Worm (Caenorhabditis elegans): ENCODE results near the gene nas-25.

DNA sequence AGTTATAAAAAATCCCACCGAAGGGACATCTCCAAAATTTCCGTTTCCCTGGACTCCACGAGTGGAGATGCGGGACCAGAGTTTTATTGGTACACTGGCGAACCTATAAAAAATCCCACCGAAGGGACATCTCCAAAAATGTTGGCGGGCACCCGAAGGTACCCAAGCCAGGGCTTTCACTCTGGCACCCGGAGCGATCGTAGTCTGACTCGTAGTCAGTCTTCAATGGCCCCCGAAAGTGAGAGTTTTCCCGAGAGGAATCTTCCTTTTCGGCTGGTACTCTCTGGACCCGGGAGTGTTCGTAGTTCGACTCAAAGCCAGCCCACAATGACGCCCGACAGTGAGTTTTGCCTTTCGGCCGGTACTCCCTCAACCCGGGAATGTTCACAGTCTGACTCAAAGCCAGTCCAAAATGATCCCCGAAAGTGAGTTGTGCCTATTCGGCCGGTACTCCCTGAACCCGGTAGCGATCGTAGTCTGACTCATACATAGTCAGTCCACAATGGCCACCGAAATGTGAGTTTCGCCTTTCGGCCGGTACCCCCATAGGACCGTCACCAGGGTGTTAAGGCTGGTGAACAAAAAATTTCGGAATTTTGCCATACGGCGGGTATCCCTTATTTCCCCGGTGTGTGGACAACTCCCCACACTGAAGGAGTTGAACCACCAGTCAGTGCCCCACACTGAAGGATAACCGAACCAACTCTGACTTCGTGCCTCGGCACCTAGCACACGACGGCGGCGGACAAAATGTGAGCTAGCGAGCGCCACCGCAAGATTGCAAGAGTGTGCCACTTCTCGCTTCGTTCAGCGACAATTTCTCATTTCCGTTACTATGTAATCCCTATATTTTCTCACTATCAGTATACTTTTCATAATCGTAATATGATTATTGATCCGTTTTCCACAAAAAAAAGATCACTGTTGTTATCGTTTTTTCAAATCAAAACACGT, 51.4 kb downstream of the nas-25 start:
- TF ChIP-seq skn-1 (tag; optimal IDR thresholded peaks at IDR 0.05) (no peak), nhr-77 (tag; optimal IDR thresholded peaks at IDR 0.05) (no peak), nhr-12 (tag; optimal IDR thresholded peaks at IDR 0.05) (no peak)
